Worm (Caenorhabditis elegans) whole organism, late embryonic: Measurements from ENCODE around the gene Y32B12B.1.

ENCODE experiments used
- C08G9.2 ChIP-seq: sonication (generic microtip); optimal IDR thresholded peaks from 2 replicates; lab custom pipeline; 2016; ENCODE audit warnings: mild to moderate bottlenecking, missing genetic modification characterization, moderate library complexity, missing compliant biosample characterization
- C38D4.7 ChIP-seq: fragments of 200-800 bp; sonication (Bioruptor generic); optimal IDR thresholded peaks from 2 replicates; lab custom pipeline; 2018; ENCODE audit warnings: mild to moderate bottlenecking, missing genetic modification characterization, moderate library complexity, missing compliant biosample characterization
- F13H6.1 ChIP-seq: sonication (generic microtip); optimal IDR thresholded peaks from 2 replicates; lab custom pipeline; 2016; ENCODE audit warnings: missing genetic modification characterization, missing compliant biosample characterization
- K09A11.1 ChIP-seq: sonication (generic microtip); optimal IDR thresholded peaks from 2 replicates; lab custom pipeline; 2017; ENCODE audit warnings: antibody characterized with exemption, mild to moderate bottlenecking, missing genetic modification characterization, missing compliant biosample characterization; ENCODE audit not compliant: insufficient read depth
- T23F11.4 ChIP-seq: fragments of 200-800 bp; sonication (Bioruptor generic); optimal IDR thresholded peaks from 2 replicates; lab custom pipeline; 2018; ENCODE audit warnings: mild to moderate bottlenecking, missing genetic modification characterization, missing compliant biosample characterization
- ahr-1 ChIP-seq: sonication (generic microtip); optimal IDR thresholded peaks from 2 replicates; lab custom pipeline; 2016; ENCODE audit warnings: missing genetic modification characterization, missing compliant biosample characterization
- ama-1 ChIP-seq: fragments of 150-350 bp; optimal IDR thresholded peaks from 2 replicates; lab custom pipeline; 2014
- ceh-18 ChIP-seq: sonication (generic microtip); optimal IDR thresholded peaks from 2 replicates; lab custom pipeline; 2016; ENCODE audit warnings: missing genetic modification characterization, missing compliant biosample characterization
- ceh-22 ChIP-seq: sonication (generic microtip); optimal IDR thresholded peaks from 2 replicates; lab custom pipeline; 2017; ENCODE audit warnings: missing biosample characterization, missing genetic modification characterization
- ceh-24 ChIP-seq: sonication (generic microtip); optimal IDR thresholded peaks from 2 replicates; lab custom pipeline; 2016; ENCODE audit warnings: mild to moderate bottlenecking, missing genetic modification characterization, missing compliant biosample characterization
- ceh-45 ChIP-seq: fragments of 200-800 bp; sonication (Bioruptor generic); IDR thresholded peaks from 2 replicates; pipeline ENCODE4 v1.3.6; 2022; ENCODE audit warnings: missing genetic modification reagents, missing genetic modification characterization, missing compliant biosample characterization
- ceh-48 ChIP-seq: sonication (generic microtip); optimal IDR thresholded peaks from 2 replicates; lab custom pipeline; 2016; ENCODE audit warnings: missing genetic modification characterization, inconsistent platforms, missing compliant biosample characterization
- dmd-4 ChIP-seq: sonication (generic microtip); optimal IDR thresholded peaks from 2 replicates; lab custom pipeline; 2016; ENCODE audit warnings: borderline replicate concordance, missing genetic modification characterization, missing compliant biosample characterization
- elt-2 ChIP-seq: sonication (generic microtip); optimal IDR thresholded peaks from 2 replicates; lab custom pipeline; 2016; ENCODE audit warnings: missing genetic modification reagents, missing genetic modification characterization, missing compliant biosample characterization
- elt-4 ChIP-seq: sonication (generic microtip); optimal IDR thresholded peaks from 2 replicates; lab custom pipeline; 2016; ENCODE audit warnings: missing genetic modification characterization, missing compliant biosample characterization
- fax-1 ChIP-seq: sonication (generic microtip); optimal IDR thresholded peaks from 2 replicates; lab custom pipeline; 2016; ENCODE audit warnings: missing genotype, missing genetic modification characterization, missing compliant biosample characterization
- fkh-10 ChIP-seq: fragments of 150-350 bp; optimal IDR thresholded peaks from 2 replicates; lab custom pipeline; 2014; ENCODE audit warnings: missing biosample characterization, missing genetic modification reagents, missing genetic modification characterization
- gmeb-2 ChIP-seq: sonication (generic microtip); optimal IDR thresholded peaks from 2 replicates; lab custom pipeline; 2016; ENCODE audit warnings: missing genetic modification characterization, inconsistent platforms, missing compliant biosample characterization
- hlh-13 ChIP-seq: fragments of 200-800 bp; sonication (Bioruptor generic); optimal IDR thresholded peaks from 2 replicates; lab custom pipeline; 2018; ENCODE audit warnings: mild to moderate bottlenecking, missing genetic modification characterization, missing compliant biosample characterization
- hlh-15 ChIP-seq: sonication (generic microtip); optimal IDR thresholded peaks from 2 replicates; lab custom pipeline; 2016; ENCODE audit warnings: missing genetic modification characterization, missing compliant biosample characterization
- hlh-30 ChIP-seq: sonication (generic microtip); optimal IDR thresholded peaks from 2 replicates; lab custom pipeline; 2017; ENCODE audit warnings: antibody characterized with exemption, missing genetic modification characterization, missing compliant biosample characterization; ENCODE audit not compliant: insufficient read depth
- hlh-6 ChIP-seq: sonication (generic microtip); optimal IDR thresholded peaks from 2 replicates; lab custom pipeline; 2016; ENCODE audit warnings: missing genotype, missing genetic modification characterization, missing compliant biosample characterization
- hlh-8 ChIP-seq: sonication (generic microtip); optimal IDR thresholded peaks from 2 replicates; lab custom pipeline; 2016; ENCODE audit warnings: missing genotype, missing genetic modification characterization, missing compliant biosample characterization
- lim-6 ChIP-seq: sonication (generic microtip); optimal IDR thresholded peaks from 2 replicates; lab custom pipeline; 2016; ENCODE audit warnings: missing genetic modification characterization, missing compliant biosample characterization
- lin-11 ChIP-seq: fragments of 200-800 bp; sonication (Bioruptor generic); optimal IDR thresholded peaks from 2 replicates; lab custom pipeline; 2018; ENCODE audit warnings: mild to moderate bottlenecking, missing genetic modification characterization, missing compliant biosample characterization
- madf-2 ChIP-seq: sonication (generic microtip); optimal IDR thresholded peaks from 2 replicates; lab custom pipeline; 2017; ENCODE audit warnings: missing genetic modification characterization, missing compliant biosample characterization
- nfya-1 ChIP-seq: sonication (generic microtip); optimal IDR thresholded peaks from 2 replicates; lab custom pipeline; 2017; ENCODE audit warnings: missing genetic modification characterization, mild to moderate bottlenecking, missing compliant biosample characterization, antibody characterized with exemption, moderate library complexity
- nhr-232 ChIP-seq: sonication (generic microtip); optimal IDR thresholded peaks from 2 replicates; lab custom pipeline; 2016; ENCODE audit warnings: missing genetic modification characterization, missing compliant biosample characterization
- npax-4 ChIP-seq: sonication (generic microtip); optimal IDR thresholded peaks from 2 replicates; lab custom pipeline; 2016; ENCODE audit warnings: missing genetic modification characterization, missing compliant biosample characterization
- odd-2 ChIP-seq: sonication (generic microtip); optimal IDR thresholded peaks from 2 replicates; lab custom pipeline; 2017; ENCODE audit warnings: antibody characterized with exemption, mild to moderate bottlenecking, missing genetic modification characterization, missing compliant biosample characterization
- pag-3 ChIP-seq: sonication (generic microtip); optimal IDR thresholded peaks from 2 replicates; lab custom pipeline; 2016; ENCODE audit warnings: missing compliant biosample characterization, missing genetic modification characterization, borderline replicate concordance
- pat-9 ChIP-seq: fragments of 200-800 bp; sonication (Bioruptor generic); optimal IDR thresholded peaks from 2 replicates; lab custom pipeline; 2018; ENCODE audit warnings: mild to moderate bottlenecking, missing genetic modification characterization, moderate library complexity, missing compliant biosample characterization
- pha-4 ChIP-seq: fragments of 150-350 bp; optimal IDR thresholded peaks from 2 replicates; lab custom pipeline; 2018; ENCODE audit warnings: missing biosample characterization, missing genetic modification reagents, missing genetic modification characterization
- pqm-1 ChIP-seq: sonication (generic microtip); optimal IDR thresholded peaks from 2 replicates; lab custom pipeline; 2016; ENCODE audit warnings: missing genetic modification characterization, missing compliant biosample characterization
- pros-1 ChIP-seq: fragments of 150-350 bp; optimal IDR thresholded peaks from 2 replicates; lab custom pipeline; 2014; ENCODE audit warnings: missing biosample characterization, missing genetic modification reagents, missing genetic modification characterization
- sox-2 ChIP-seq: fragments of 200-800 bp; sonication (Bioruptor generic); IDR thresholded peaks from 2 replicates; pipeline ENCODE4 v1.3.6; 2022; ENCODE audit warnings: missing genetic modification reagents, missing genetic modification characterization, missing compliant biosample characterization
- tbx-2 ChIP-seq: sonication (generic microtip); optimal IDR thresholded peaks from 2 replicates; lab custom pipeline; 2016; ENCODE audit warnings: missing genetic modification characterization, missing compliant biosample characterization
- unc-3 ChIP-seq, 2 experiments: fragments of 200-800 bp in 1 of 2; sonication (Bioruptor generic) in 1 of 2; sonication (generic microtip) in 1 of 2; conservative IDR thresholded peaks in 1 of 2; optimal IDR thresholded peaks in 1 of 2; 2 replicates each; pipeline versions ENCODE4 v1.3.6 to Lab custom; 2016 to 2022; ENCODE audit warnings: missing compliant biosample characterization in 2 of 2, missing genetic modification characterization in 2 of 2, missing genetic modification reagents in 1 of 2
- unc-55 ChIP-seq: sonication (generic microtip); optimal IDR thresholded peaks from 2 replicates; lab custom pipeline; 2017; ENCODE audit warnings: missing biosample characterization, missing genetic modification reagents, missing genetic modification characterization
- unc-86 ChIP-seq: sonication (generic microtip); optimal IDR thresholded peaks from 2 replicates; lab custom pipeline; 2016; ENCODE audit warnings: missing genetic modification characterization, missing compliant biosample characterization
- zip-5 ChIP-seq: sonication (generic microtip); optimal IDR thresholded peaks from 2 replicates; lab custom pipeline; 2016; ENCODE audit warnings: missing genetic modification characterization, missing compliant biosample characterization
- ztf-16 ChIP-seq: sonication (generic microtip); optimal IDR thresholded peaks from 2 replicates; lab custom pipeline; 2017; ENCODE audit warnings: missing genetic modification characterization, missing compliant biosample characterization

The Y32B12B.1 gene

ce11 chrV:16552929-16553328 is 16.1 kb downstream of the Y32B12B.1 start, which contains the start of gene Y32B12B.4 (continued):
- no peak for TF ChIP-seq ceh-48 (tag; lab: Kevin White, UChicago)
- no peak for TF ChIP-seq ceh-24
- no peak for TF ChIP-seq ama-1 (lab: Kevin White, UChicago)
- no peak for TF ChIP-seq fkh-10 (GFP tag; lab: Kevin White, UChicago)
- peak; percentile 38 for TF ChIP-seq gmeb-2
- peak; percentile 91 for TF ChIP-seq F13H6.1 (tag; lab: Kevin White, UChicago)
- no peak for TF ChIP-seq K09A11.1 (tag; lab: Kevin White, UChicago)
- peak; percentile 98 for TF ChIP-seq tbx-2 (tag; lab: Kevin White, UChicago)
- peak; percentile 60 for TF ChIP-seq ztf-16 (tag; lab: Kevin White, UChicago)
- TF ChIP-seq dmd-4, result peak; percentile 84
- no peak for TF ChIP-seq pat-9 (tag; lab: Kevin White, UChicago)
- peak; percentile 3 for TF ChIP-seq madf-2
- peak; percentile 81 for TF ChIP-seq pqm-1 (tag; lab: Kevin White, UChicago)
- peak; percentile 70 for TF ChIP-seq pag-3
- no peak for TF ChIP-seq pros-1
- peak; percentile 44; the same call in 1 of the 2 replicates for TF ChIP-seq unc-3 (GFP tag; conservative IDR thresholded peaks at IDR 0.05; lab: Robert Waterston, UW)
- peak; percentile 76 for TF ChIP-seq unc-3 (tag; optimal IDR thresholded peaks at IDR 0.05; lab: Kevin White, UChicago)
- 0 out of 2 replicates have a peak, but pooled peaks have one; percentile 34 for TF ChIP-seq ceh-45
- TF ChIP-seq sox-2 (GFP tag; lab: Robert Waterston, UW), result peak; percentile 21; the same call in 1 of the 2 replicates
- TF ChIP-seq ceh-22 (tag; lab: Kevin White, UChicago), result no peak
- TF ChIP-seq lim-6 (tag; lab: Kevin White, UChicago), result peak; percentile 87
- TF ChIP-seq pha-4 (tag; lab: Kevin White, UChicago), result no peak
- peak; percentile 94 for TF ChIP-seq zip-5 (tag; lab: Kevin White, UChicago)
- TF ChIP-seq hlh-8 (tag; lab: Kevin White, UChicago), result peak; percentile 91
- TF ChIP-seq elt-2 (tag; lab: Kevin White, UChicago), result no peak
- TF ChIP-seq unc-55 (GFP tag; lab: Kevin White, UChicago), result no peak
- no peak for TF ChIP-seq hlh-30 (tag; lab: Kevin White, UChicago)
- TF ChIP-seq T23F11.4 (GFP tag; lab: Kevin White, UChicago), result no peak

ce11 chrV:16565639-16566038 is 28.8 kb downstream of the Y32B12B.1 start, which contains the start of gene sru-45:
Gene sru-45 (plus strand): TSS chrV:16565939.
- no peak for TF ChIP-seq hlh-6
- no peak for TF ChIP-seq hlh-13
- TF ChIP-seq dmd-4, result no peak
- no peak for TF ChIP-seq hlh-30 (tag; lab: Kevin White, UChicago)
- no peak for TF ChIP-seq fax-1
- no peak for TF ChIP-seq ceh-48 (tag; lab: Kevin White, UChicago)
- TF ChIP-seq hlh-8 (tag; lab: Kevin White, UChicago), result no peak
- TF ChIP-seq pha-4 (tag; lab: Kevin White, UChicago), result no peak
- no peak for TF ChIP-seq madf-2
- no peak for TF ChIP-seq npax-4 (tag; lab: Kevin White, UChicago)

ce11 chrV:16568056-16568455 is 31.3 kb downstream of the Y32B12B.1 start:
- TF ChIP-seq F13H6.1 (tag; lab: Kevin White, UChicago) (no peak), ahr-1 (no peak), hlh-6 (no peak), ztf-16 (tag; lab: Kevin White, UChicago) (no peak), unc-86 (tag; lab: Kevin White, UChicago) (no peak), fkh-10 (GFP tag; lab: Kevin White, UChicago) (no peak), lin-11 (tag; lab: Kevin White, UChicago) (no peak), elt-4 (tag; lab: Kevin White, UChicago) (no peak), nhr-232 (tag; lab: Kevin White, UChicago) (no peak), C08G9.2 (no peak), hlh-8 (tag; lab: Kevin White, UChicago) (no peak), ceh-18 (tag; lab: Kevin White, UChicago) (no peak), pag-3 (no peak), unc-3 (GFP tag; conservative IDR thresholded peaks at IDR 0.05; lab: Robert Waterston, UW) (no peak), unc-3 (tag; optimal IDR thresholded peaks at IDR 0.05; lab: Kevin White, UChicago) (no peak), odd-2 (no peak), C38D4.7 (GFP tag; lab: Kevin White, UChicago) (no peak), gmeb-2 (no peak), nfya-1 (tag; lab: Kevin White, UChicago) (no peak), hlh-15 (tag; lab: Kevin White, UChicago) (no peak), pros-1 (no peak)
- TF ChIP-seq, all 69 proteins: peak for 0
